Worm (Caenorhabditis elegans): ENCODE measurements around the gene slc-36.1.

- TF ChIP-seq dao-5 (tag; optimal IDR thresholded peaks at IDR 0.05) (no peak), him-1 (tag; optimal IDR thresholded peaks at IDR 0.05) (no peak), W03F9.2 (tag; optimal IDR thresholded peaks at IDR 0.05) (no peak)
These were observed 26.5 kb downstream of the slc-36.1 start, which contains the start of gene sdz-20 for ce11 chrIII:13333754-13334153.

Data from whole organism, L4/young adult.